Worm (Caenorhabditis elegans) whole organism, mixed stage, embryonic: ENCODE data around the gene gcy-7.

Experiments used
- M03D4.4 ChIP-seq: sonication (generic microtip); optimal IDR thresholded peaks from 2 replicates; lab custom pipeline; 2017; ENCODE audit warnings: mild to moderate bottlenecking, missing genetic modification characterization, missing compliant biosample characterization
- bed-3 ChIP-seq: fragments of 200-800 bp; sonication (Bioruptor generic); optimal IDR thresholded peaks from 3 replicates; lab custom pipeline; 2018; ENCODE audit warnings: mild to moderate bottlenecking, missing genetic modification characterization, moderate library complexity, missing compliant biosample characterization
- blmp-1 ChIP-seq: fragments of 150-350 bp; optimal IDR thresholded peaks from 2 replicates; lab custom pipeline; 2014; ENCODE audit warnings: missing biosample characterization, missing genetic modification characterization
- ceh-39 ChIP-seq: fragments of 150-350 bp; optimal IDR thresholded peaks from 2 replicates; lab custom pipeline; 2014; ENCODE audit warnings: missing biosample characterization, missing genetic modification characterization
- ceh-43 ChIP-seq: fragments of 200-800 bp; sonication (Bioruptor generic); optimal IDR thresholded peaks from 2 replicates; lab custom pipeline; 2018; ENCODE audit warnings: mild to moderate bottlenecking, missing genetic modification characterization, moderate library complexity, missing compliant biosample characterization
- ceh-83 ChIP-seq: fragments of 200-800 bp; sonication (Bioruptor generic); optimal IDR thresholded peaks from 2 replicates; lab custom pipeline; 2018; ENCODE audit warnings: mild to moderate bottlenecking, missing genetic modification characterization, missing compliant biosample characterization
- ces-1 ChIP-seq: fragments of 150-350 bp; optimal IDR thresholded peaks from 2 replicates; lab custom pipeline; 2014; ENCODE audit warnings: missing biosample characterization, missing genetic modification reagents, missing genetic modification characterization
- cnd-1 ChIP-seq: fragments of 200-800 bp; sonication (Bioruptor generic); optimal IDR thresholded peaks from 2 replicates; lab custom pipeline; 2018; ENCODE audit warnings: mild to moderate bottlenecking, missing genetic modification characterization, missing compliant biosample characterization
- elt-3 ChIP-seq: fragments of 150-350 bp; optimal IDR thresholded peaks from 2 replicates; lab custom pipeline; 2014; ENCODE audit warnings: missing biosample characterization, missing genetic modification characterization
- flh-1 ChIP-seq: fragments of 200-800 bp; sonication (Bioruptor generic); optimal IDR thresholded peaks from 2 replicates; lab custom pipeline; 2018; ENCODE audit warnings: mild to moderate bottlenecking, missing genetic modification characterization, moderate library complexity, missing compliant biosample characterization
- ham-2 ChIP-seq: fragments of 200-800 bp; sonication (Bioruptor generic); optimal IDR thresholded peaks from 2 replicates; lab custom pipeline; 2018; ENCODE audit warnings: mild to moderate bottlenecking, missing genetic modification characterization, missing compliant biosample characterization
- hlh-1 ChIP-seq: fragments of 150-350 bp; optimal IDR thresholded peaks from 2 replicates; lab custom pipeline; 2014; ENCODE audit warnings: missing biosample characterization, missing genetic modification reagents, missing genetic modification characterization
- lin-13 ChIP-seq: fragments of 150-350 bp; optimal IDR thresholded peaks from 2 replicates; lab custom pipeline; 2014; ENCODE audit warnings: missing biosample characterization, missing genetic modification characterization
- lin-32 ChIP-seq: fragments of 200-800 bp; sonication (Bioruptor generic); optimal IDR thresholded peaks from 2 replicates; lab custom pipeline; 2018; ENCODE audit warnings: mild to moderate bottlenecking, missing genetic modification characterization, missing compliant biosample characterization
- lsy-2 ChIP-seq: fragments of 150-350 bp; optimal IDR thresholded peaks from 2 replicates; lab custom pipeline; 2014; ENCODE audit warnings: missing biosample characterization, missing genetic modification characterization
- mep-1 ChIP-seq: fragments of 150-350 bp; optimal IDR thresholded peaks from 2 replicates; lab custom pipeline; 2017; ENCODE audit warnings: missing biosample characterization, missing genetic modification reagents, missing genetic modification characterization, inconsistent platforms
- mls-2 ChIP-seq: sonication (generic microtip); optimal IDR thresholded peaks from 2 replicates; lab custom pipeline; 2016; ENCODE audit warnings: mild to moderate bottlenecking, missing genetic modification characterization, moderate library complexity, missing compliant biosample characterization
- nhr-12 ChIP-seq: fragments of 150-350 bp; optimal IDR thresholded peaks from 2 replicates; lab custom pipeline; 2014; ENCODE audit warnings: missing biosample characterization, missing genetic modification characterization
- nhr-2 ChIP-seq: fragments of 150-350 bp; optimal IDR thresholded peaks from 2 replicates; lab custom pipeline; 2014; ENCODE audit warnings: missing biosample characterization, missing genetic modification characterization
- nhr-237 ChIP-seq: fragments of 150-350 bp; optimal IDR thresholded peaks from 2 replicates; lab custom pipeline; 2014; ENCODE audit warnings: missing biosample characterization, missing genetic modification characterization
- nhr-28 ChIP-seq: fragments of 150-350 bp; optimal IDR thresholded peaks from 2 replicates; lab custom pipeline; 2014; ENCODE audit warnings: missing biosample characterization, missing genetic modification characterization
- nhr-76 ChIP-seq: sonication (generic microtip); optimal IDR thresholded peaks from 2 replicates; lab custom pipeline; 2017; ENCODE audit warnings: missing biosample characterization, missing genetic modification characterization
- pha-4 ChIP-seq: fragments of 150-350 bp; optimal IDR thresholded peaks from 2 replicates; lab custom pipeline; 2018; ENCODE audit warnings: missing biosample characterization, missing genetic modification reagents, missing genetic modification characterization
- sem-2 ChIP-seq: fragments of 200-800 bp; sonication (Bioruptor generic); optimal IDR thresholded peaks from 2 replicates; lab custom pipeline; 2018; ENCODE audit warnings: mild to moderate bottlenecking, missing genetic modification characterization, missing compliant biosample characterization
- snpc-4 ChIP-seq: fragments of 150-350 bp; optimal IDR thresholded peaks from 2 replicates; lab custom pipeline; 2014; ENCODE audit warnings: missing biosample characterization, missing genetic modification characterization
- sptf-1 ChIP-seq: sonication (generic microtip); optimal IDR thresholded peaks from 2 replicates; lab custom pipeline; 2017; ENCODE audit warnings: mild to moderate bottlenecking, missing genetic modification characterization, moderate library complexity, missing compliant biosample characterization
- tbx-8 ChIP-seq: fragments of 200-800 bp; sonication (Bioruptor generic); optimal IDR thresholded peaks from 2 replicates; lab custom pipeline; 2018; ENCODE audit warnings: mild to moderate bottlenecking, missing genetic modification characterization, moderate library complexity, missing compliant biosample characterization
- unc-120 ChIP-seq: sonication (generic microtip); optimal IDR thresholded peaks from 2 replicates; lab custom pipeline; 2017; ENCODE audit warnings: missing genetic modification characterization, missing compliant biosample characterization; ENCODE audit not compliant: poor library complexity, severe bottlenecking
- unc-39 ChIP-seq: fragments of 150-350 bp; optimal IDR thresholded peaks from 2 replicates; lab custom pipeline; 2014; ENCODE audit warnings: missing biosample characterization, missing genetic modification characterization
- unc-62 ChIP-seq: fragments of 150-350 bp; optimal IDR thresholded peaks from 2 replicates; lab custom pipeline; 2014; ENCODE audit warnings: missing biosample characterization, missing genetic modification reagents, missing genetic modification characterization
- zip-8 ChIP-seq: fragments of 150-350 bp; optimal IDR thresholded peaks from 2 replicates; lab custom pipeline; 2014; ENCODE audit warnings: missing biosample characterization, missing genetic modification characterization
- ztf-11 ChIP-seq: fragments of 150-350 bp; optimal IDR thresholded peaks from 2 replicates; lab custom pipeline; 2014; ENCODE audit warnings: missing biosample characterization, missing genetic modification characterization

Gene gcy-7

DNA sequence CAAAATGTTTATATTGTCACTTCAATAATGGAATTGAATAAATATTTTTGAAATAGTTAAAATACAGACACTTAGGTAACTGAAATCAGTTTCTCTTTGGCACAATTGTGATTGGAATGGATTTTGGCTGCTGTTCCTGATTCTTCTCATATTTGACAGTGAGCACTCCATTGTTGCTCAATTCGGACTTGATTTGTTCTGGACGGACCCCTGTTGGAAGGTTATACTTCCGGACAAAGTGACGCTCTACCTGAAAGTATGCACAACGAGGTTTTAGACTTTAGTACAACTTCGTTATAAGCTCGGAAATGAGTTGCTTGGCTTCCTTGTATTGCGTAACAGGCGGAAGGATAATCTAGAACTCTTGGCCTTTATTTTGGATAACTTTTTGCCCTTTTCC is 2.3 kb upstream of the gcy-7 start:
- no peak for TF ChIP-seq unc-62
- TF ChIP-seq M03D4.4, result no peak
- no peak for TF ChIP-seq lin-13 (tag; lab: Kevin White, UChicago)
- TF ChIP-seq zip-8 (tag; lab: Kevin White, UChicago), result peak; percentile 22

DNA sequence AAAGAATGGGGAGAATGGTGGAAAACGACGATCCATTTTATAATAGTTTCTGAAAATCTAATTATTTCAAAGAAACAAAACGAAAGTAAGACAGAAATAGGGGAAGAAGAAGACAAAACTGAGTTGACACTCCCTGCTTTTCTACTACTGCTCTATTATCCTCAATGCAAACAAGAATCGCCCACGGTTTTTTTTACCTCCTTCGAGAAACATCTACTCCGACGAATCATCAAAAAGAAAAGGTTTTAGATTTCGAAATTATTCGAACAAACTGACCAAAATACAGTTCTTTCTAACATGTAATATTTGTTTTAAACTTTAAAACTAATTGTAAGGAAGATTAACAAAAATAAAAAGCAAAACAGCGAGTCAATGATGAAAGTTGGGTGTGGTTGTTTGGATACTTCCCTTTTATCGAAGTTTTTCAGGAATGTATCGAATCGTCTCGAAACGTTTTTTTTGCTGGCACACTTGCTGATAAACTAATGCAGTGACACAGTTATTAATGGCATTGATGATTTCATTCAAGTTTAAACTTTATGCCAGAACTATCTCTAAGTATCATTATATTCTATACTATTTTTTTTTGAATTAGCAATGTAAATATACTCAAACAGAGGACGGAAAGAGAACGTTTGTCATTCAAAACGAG is 1.2 kb upstream of the gcy-7 start, which contains the start of gene hsp-17:
Gene hsp-17 (minus strand): TSS at position 51 of the 652 bp plus-strand sequence.
- TF ChIP-seq lin-32 (GFP tag; lab: Kevin White, UChicago), result no peak
- no peak for TF ChIP-seq nhr-12 (tag; lab: Kevin White, UChicago)
- no peak for TF ChIP-seq nhr-2 (tag; lab: Kevin White, UChicago)
- no peak for TF ChIP-seq ceh-83 (GFP tag; lab: Kevin White, UChicago)
- TF ChIP-seq unc-39 (tag; lab: Kevin White, UChicago), result no peak
- TF ChIP-seq unc-62, result no peak
- no peak for TF ChIP-seq mep-1 (tag; lab: Kevin White, UChicago)
- no peak for TF ChIP-seq snpc-4 (tag; lab: Kevin White, UChicago)
- TF ChIP-seq nhr-28 (tag; lab: Kevin White, UChicago), result no peak
- TF ChIP-seq lsy-2 (tag; lab: Kevin White, UChicago), result no peak
- no peak for TF ChIP-seq blmp-1 (tag; lab: Kevin White, UChicago)
- no peak for TF ChIP-seq mls-2
- no peak for TF ChIP-seq nhr-237 (tag; lab: Kevin White, UChicago)
- TF ChIP-seq ham-2 (GFP tag; lab: Kevin White, UChicago), result no peak
- TF ChIP-seq pha-4 (tag; lab: Kevin White, UChicago), result no peak
- no peak for TF ChIP-seq ztf-11
- TF ChIP-seq sem-2 (GFP tag; lab: Kevin White, UChicago), result no peak
- no peak for TF ChIP-seq zip-8 (tag; lab: Kevin White, UChicago)

- TF ChIP-seq unc-62, result no peak
- no peak for TF ChIP-seq hlh-1
- no peak for TF ChIP-seq zip-8 (tag; lab: Kevin White, UChicago)
- TF ChIP-seq ceh-39 (tag; lab: Kevin White, UChicago), result no peak
- TF ChIP-seq unc-39 (tag; lab: Kevin White, UChicago), result no peak
- no peak for TF ChIP-seq nhr-76 (tag; lab: Kevin White, UChicago)
- no peak for TF ChIP-seq unc-120 (tag; lab: Kevin White, UChicago)
- TF ChIP-seq, all 35 proteins: peak for 0
Measured at ce11 chrV:8389307-8389706, 2.2 kb downstream of the gcy-7 start.

ce11 chrV:8394357-8394850 is 7.2 kb downstream of the gcy-7 start, which contains the start of the genes pho-6 and F52E1.3:
pho-6 (minus strand) TSS chrV:8394457.
F52E1.3 (plus strand) TSS chrV:8394800.
- TF ChIP-seq flh-1 (GFP tag; lab: Kevin White, UChicago) (no peak), elt-3 (no peak), M03D4.4 (no peak), tbx-8 (GFP tag; lab: Kevin White, UChicago) (no peak), ztf-11 (no peak), lsy-2 (tag; lab: Kevin White, UChicago) (no peak), zip-8 (tag; lab: Kevin White, UChicago) (no peak), nhr-12 (tag; lab: Kevin White, UChicago) (no peak), sptf-1 (no peak), nhr-237 (tag; lab: Kevin White, UChicago) (no peak), mep-1 (tag; lab: Kevin White, UChicago) (no peak), ceh-43 (GFP tag; lab: Kevin White, UChicago) (no peak), nhr-2 (tag; lab: Kevin White, UChicago) (no peak), bed-3 (no peak)
- TF ChIP-seq, all 35 proteins: peak for 0

DNA sequence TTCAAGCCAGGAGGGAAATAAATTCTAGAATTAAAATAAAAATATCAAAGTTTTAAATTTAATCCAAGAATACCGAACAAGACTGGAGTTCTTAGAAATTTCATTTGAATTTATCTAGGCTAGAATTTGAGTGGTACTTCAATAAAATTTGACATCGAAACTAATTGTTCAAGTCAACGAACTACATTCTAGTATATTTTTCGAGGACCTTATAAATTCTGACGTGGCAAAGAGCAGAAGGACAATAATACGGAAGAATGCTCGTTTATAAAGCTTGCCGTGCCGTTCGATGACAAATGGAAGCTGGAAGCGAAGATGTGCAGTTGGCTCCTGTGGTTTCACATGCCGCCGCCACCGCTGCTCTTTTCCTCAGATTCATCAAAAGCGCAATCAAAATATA is 13.7 kb downstream of the gcy-7 start:
- TF ChIP-seq ztf-11 (no peak), lin-13 (tag; lab: Kevin White, UChicago) (no peak), lsy-2 (tag; lab: Kevin White, UChicago) (no peak), tbx-8 (GFP tag; lab: Kevin White, UChicago) (no peak), cnd-1 (tag; lab: Kevin White, UChicago) (no peak), ceh-43 (GFP tag; lab: Kevin White, UChicago) (no peak), ces-1 (GFP tag; lab: Kevin White, UChicago) (no peak), mls-2 (no peak), unc-62 (no peak), unc-120 (tag; lab: Kevin White, UChicago) (no peak), bed-3 (no peak)
